Fruit fly (Drosophila melanogaster) Kc167 (cell line): ENCODE data around the gene CG6724.

ENCODE experiments used
- Myc ChIP-seq: fragments of >200 bp; optimal IDR thresholded peaks from 2 replicates; lab custom pipeline; 2017; ENCODE audit warnings: missing external identifiers
- Sin3A ChIP-seq: fragments of >200 bp; optimal IDR thresholded peaks from 2 replicates; lab custom pipeline; 2018; ENCODE audit warnings: missing external identifiers
- h ChIP-seq: fragments of >200 bp; optimal IDR thresholded peaks from 3 replicates; lab custom pipeline; 2018; ENCODE audit warnings: missing external identifiers
- insv ChIP-seq: fragments of >200 bp; optimal IDR thresholded peaks from 3 replicates; lab custom pipeline; 2018; ENCODE audit warnings: missing external identifiers
- psq ChIP-seq: fragments of >200 bp; optimal IDR thresholded peaks from 2 replicates; lab custom pipeline; 2017; ENCODE audit warnings: missing external identifiers
- ttk ChIP-seq: sonication (Bioruptor generic); optimal IDR thresholded peaks from 2 replicates; lab custom pipeline; 2017; ENCODE audit warnings: missing external identifiers

DNA sequence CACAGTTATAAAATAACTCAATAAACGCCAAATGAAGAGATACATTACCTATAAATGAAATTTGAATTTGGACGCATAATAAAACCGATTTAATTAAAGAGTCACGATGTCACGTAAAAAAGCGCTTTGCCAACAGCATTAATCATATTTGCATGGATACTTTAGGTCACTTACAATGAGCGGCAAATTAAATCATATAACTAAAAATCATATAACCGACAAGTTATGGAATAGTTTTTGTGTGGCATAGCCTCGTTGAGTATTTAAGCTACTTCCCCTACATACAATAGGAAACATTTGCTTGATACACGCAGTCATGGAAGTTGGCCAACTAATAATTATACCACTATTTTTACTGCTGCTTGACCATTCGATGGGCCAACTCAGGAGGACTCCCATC lies 49.1 kb upstream of the CG6724 start, which contains the start of gene CG6508:
- no peak for TF ChIP-seq h
- TF ChIP-seq insv (lab: Kevin White, UChicago) = no peak
- no peak for TF ChIP-seq psq (lab: Kevin White, UChicago)
- TF ChIP-seq Myc = no peak
- TF ChIP-seq Sin3A (lab: Kevin White, UChicago) = no peak
- TF ChIP-seq ttk (lab: Kevin White, UChicago) = no peak
